Fruit fly (Drosophila melanogaster) whole organism, adult: Measurements from ENCODE around the gene CG16863.

ENCODE experiments used
- CG1620 ChIP-seq: fragments of 200-800 bp; sonication (Bioruptor generic); optimal IDR thresholded peaks from 2 replicates; lab custom pipeline; 2016; ENCODE audit warnings: missing biosample characterization, missing genetic modification characterization
- Mnt ChIP-seq: fragments of 200-800 bp; sonication (Bioruptor generic); optimal IDR thresholded peaks from 2 replicates; lab custom pipeline; 2016; ENCODE audit warnings: missing biosample characterization, mild to moderate bottlenecking, missing genetic modification characterization
- cnc ChIP-seq, 2 experiments: fragments of >200 bp; optimal IDR thresholded peaks; 2 replicates each; lab custom pipeline; 2017
- toe ChIP-seq: fragments of 200-800 bp; sonication (Bioruptor generic); optimal IDR thresholded peaks from 2 replicates; lab custom pipeline; 2016; ENCODE audit warnings: missing biosample characterization, missing genetic modification characterization

CG16863 gene

DNA sequence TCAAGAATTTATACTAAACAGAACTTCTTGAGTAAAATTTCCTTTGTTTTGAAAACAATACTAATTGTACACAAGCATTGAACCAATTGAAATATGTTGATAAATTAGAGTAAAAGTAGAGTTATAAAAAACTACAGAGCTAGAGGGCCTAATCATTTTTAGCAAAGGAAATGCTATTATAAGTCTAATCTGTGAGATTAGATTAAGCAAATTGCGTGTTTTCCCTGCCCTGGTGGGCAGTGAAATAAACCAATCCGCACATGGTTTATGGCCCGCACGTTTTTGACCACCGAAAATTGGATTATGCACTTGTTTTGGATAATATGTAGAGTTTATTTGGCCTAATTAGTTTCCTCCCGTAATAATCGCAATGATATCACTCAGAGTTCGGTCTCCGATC lies 51.8 kb downstream of the CG16863 start:
- no peak for TF ChIP-seq toe (GFP tag; lab: Kevin White, UChicago)
- no peak for TF ChIP-seq cnc (optimal IDR thresholded peaks at IDR 0.05; lab: Kevin White, UChicago)
- no peak for TF ChIP-seq CG1620 (GFP tag; lab: Kevin White, UChicago)
- TF ChIP-seq Mnt (GFP tag; lab: Kevin White, UChicago), result no peak
